Fruit fly (Drosophila melanogaster) whole organism, prepupa: ENCODE measurements around the gene CG17612.

ENCODE experiments used
- Lpt ChIP-seq: fragments of 200-800 bp; sonication (Bioruptor generic); optimal IDR thresholded peaks from 3 replicates; lab custom pipeline; 2016; ENCODE audit warnings: missing biosample characterization, missing genetic modification characterization
- fkh ChIP-seq: fragments of 200-800 bp; sonication (Bioruptor generic); optimal IDR thresholded peaks from 3 replicates; lab custom pipeline; 2017; ENCODE audit warnings: missing biosample characterization, mild to moderate bottlenecking, missing genetic modification characterization, moderate library complexity

DNA sequence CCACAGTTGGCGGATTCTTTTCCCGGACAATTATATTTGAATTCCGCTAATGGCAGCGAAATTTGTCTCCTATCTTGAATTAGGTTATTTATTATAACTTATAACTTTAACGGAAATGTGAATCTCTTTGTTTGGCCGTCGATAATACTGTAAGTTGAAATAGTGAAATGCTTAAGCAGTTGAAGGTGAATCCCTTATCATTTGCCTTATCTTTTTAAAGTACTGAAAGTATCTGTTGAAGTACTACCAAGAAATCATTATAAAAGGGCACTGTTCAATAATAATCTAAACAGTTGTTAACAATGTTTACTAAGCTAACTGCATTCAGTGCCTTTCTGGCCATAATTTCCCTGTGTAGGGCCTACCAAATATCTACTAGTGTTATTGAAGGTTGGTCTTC, 28.3 kb upstream of the CG17612 start, which contains the start of gene CG43055:
- TF ChIP-seq Lpt (GFP tag; lab: Kevin White, UChicago) (no peak), fkh (GFP tag; lab: Kevin White, UChicago) (no peak)
